Fruit fly (Drosophila melanogaster) whole organism, prepupa: ENCODE measurements around the gene CG5863.

Experiments used
- CG15336 ChIP-seq: fragments of 200-800 bp; sonication (Bioruptor generic); IDR thresholded peaks from 2 replicates; pipeline ENCODE4 v1.3.6; 2022; ENCODE audit warnings: missing biosample characterization, missing genetic modification characterization
- CG3032 ChIP-seq: fragments of 200-800 bp; optimal IDR thresholded peaks from 2 replicates; lab custom pipeline; 2019; ENCODE audit warnings: missing biosample characterization, mild to moderate bottlenecking, missing genetic modification characterization, moderate library complexity
- CG34406 ChIP-seq: fragments of 200-800 bp; sonication (Bioruptor generic); optimal IDR thresholded peaks from 3 replicates; lab custom pipeline; 2016; ENCODE audit warnings: missing biosample characterization, missing genetic modification characterization
- CG6854 ChIP-seq: fragments of 200-800 bp; sonication (Bioruptor generic); optimal IDR thresholded peaks from 2 replicates; lab custom pipeline; 2017; ENCODE audit warnings: missing biosample characterization, mild to moderate bottlenecking, missing genetic modification characterization
- CG8319 ChIP-seq: fragments of 200-800 bp; sonication (Bioruptor generic); optimal IDR thresholded peaks from 3 replicates; lab custom pipeline; 2016; ENCODE audit warnings: missing biosample characterization, missing genetic modification characterization
- Eip75B ChIP-seq: fragments of 200-800 bp; sonication (Bioruptor generic); optimal IDR thresholded peaks from 3 replicates; lab custom pipeline; 2016; ENCODE audit warnings: missing biosample characterization, missing genetic modification characterization
- Eip78C ChIP-seq: fragments of 200-800 bp; sonication (Bioruptor generic); peaks from one replicate; lab custom pipeline; 2016; ENCODE audit warnings: missing biosample characterization, missing genetic modification characterization
- Lpt ChIP-seq: fragments of 200-800 bp; sonication (Bioruptor generic); optimal IDR thresholded peaks from 3 replicates; lab custom pipeline; 2016; ENCODE audit warnings: missing biosample characterization, missing genetic modification characterization
- Smox ChIP-seq: fragments of 200-800 bp; sonication (Bioruptor generic); optimal IDR thresholded peaks from 3 replicates; lab custom pipeline; 2016; ENCODE audit warnings: missing biosample characterization, missing genetic modification characterization
- Sox15 ChIP-seq: fragments of 200-800 bp; sonication (Bioruptor generic); optimal IDR thresholded peaks from 3 replicates; lab custom pipeline; 2016; ENCODE audit warnings: missing biosample characterization, missing genetic modification characterization
- pdm3 ChIP-seq: fragments of 200-800 bp; sonication (Bioruptor generic); optimal IDR thresholded peaks from 3 replicates; lab custom pipeline; 2016; ENCODE audit warnings: missing biosample characterization, missing genetic modification characterization

DNA sequence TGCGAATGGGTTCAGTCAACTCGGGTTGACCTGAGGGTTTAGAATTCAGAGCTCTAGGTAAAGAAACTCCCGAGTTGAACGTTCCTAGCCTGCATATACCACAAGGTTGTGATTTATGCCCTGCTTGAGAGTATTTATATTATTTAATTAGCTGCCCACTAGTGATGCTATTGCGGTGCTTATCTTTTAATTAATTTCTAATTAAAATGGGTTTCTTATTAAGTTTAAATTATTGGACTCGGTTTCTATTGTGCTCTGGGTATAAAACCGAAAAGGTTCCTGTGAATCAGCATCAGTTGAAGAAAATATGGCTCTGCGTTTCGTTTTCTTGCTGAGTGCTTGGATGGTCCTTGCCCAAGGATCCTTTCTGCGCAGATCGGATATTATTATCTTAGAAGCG, 4.5 kb downstream of the CG5863 start, which contains the start of gene CG5866:
- no peak for TF ChIP-seq CG15336
- TF ChIP-seq Lpt, result no peak
- no peak for TF ChIP-seq Eip75B
- TF ChIP-seq CG6854 (GFP tag; lab: Kevin White, UChicago), result no peak
- TF ChIP-seq Sox15 (GFP tag; lab: Kevin White, UChicago), result no peak
- no peak for TF ChIP-seq Eip78C (GFP tag; lab: Kevin White, UChicago)
- no peak for TF ChIP-seq pdm3 (GFP tag; lab: Kevin White, UChicago)
- TF ChIP-seq CG3032 (tag; lab: Kevin White, UChicago), result no peak
- TF ChIP-seq CG34406 (GFP tag; lab: Kevin White, UChicago), result no peak
- TF ChIP-seq CG8319 (GFP tag; lab: Kevin White, UChicago), result no peak
- TF ChIP-seq Smox (GFP tag; lab: Kevin White, UChicago), result no peak
